Worm (Caenorhabditis elegans) whole organism, early embryonic: Measurements from ENCODE around the gene F26C11.1.
"Not testable (repeated sequence)": the region's sequence is repeated elsewhere in the genome, so short reads cannot be mapped to it uniquely, and the experiment has no call there.

Source experiments
- B0310.2 ChIP-seq: sonication (generic microtip); optimal IDR thresholded peaks from 2 replicates; lab custom pipeline; 2016; ENCODE audit warnings: mild to moderate bottlenecking, missing genetic modification characterization, missing compliant biosample characterization
- F13C5.2 ChIP-seq: sonication (generic microtip); optimal IDR thresholded peaks from 2 replicates; lab custom pipeline; 2017; ENCODE audit warnings: mild to moderate bottlenecking, missing genetic modification characterization, inconsistent platforms, missing compliant biosample characterization
- aly-1 ChIP-seq: sonication (generic microtip); optimal IDR thresholded peaks from 2 replicates; lab custom pipeline; 2016; ENCODE audit warnings: missing genetic modification characterization, missing compliant biosample characterization
- ama-1 ChIP-seq: fragments of 150-350 bp; optimal IDR thresholded peaks from 2 replicates; lab custom pipeline; 2014
- ceh-13 ChIP-seq: fragments of 200-800 bp; sonication (Bioruptor generic); optimal IDR thresholded peaks from 2 replicates; lab custom pipeline; 2018; ENCODE audit warnings: mild to moderate bottlenecking, missing genetic modification characterization, missing compliant biosample characterization
- ceh-36 ChIP-seq: sonication (generic microtip); optimal IDR thresholded peaks from 2 replicates; lab custom pipeline; 2016; ENCODE audit warnings: missing genetic modification characterization, inconsistent platforms, missing compliant biosample characterization
- ets-7 ChIP-seq: sonication (generic microtip); optimal IDR thresholded peaks from 2 replicates; lab custom pipeline; 2016; ENCODE audit warnings: missing genotype, missing genetic modification characterization, missing compliant biosample characterization
- flt-1 ChIP-seq: fragments of 200-800 bp; sonication (Bioruptor generic); IDR thresholded peaks from 2 replicates; pipeline ENCODE4 v1.3.6; 2022; ENCODE audit warnings: missing genetic modification characterization, missing compliant biosample characterization
- hmbx-1 ChIP-seq: sonication (generic microtip); optimal IDR thresholded peaks from 2 replicates; lab custom pipeline; 2016; ENCODE audit warnings: mild to moderate bottlenecking, missing genetic modification characterization, missing compliant biosample characterization
- hmg-4 ChIP-seq: fragments of 200-800 bp; sonication (Bioruptor generic); optimal IDR thresholded peaks from 2 replicates; lab custom pipeline; 2018; ENCODE audit warnings: mild to moderate bottlenecking, missing genetic modification characterization, missing compliant biosample characterization
- hnd-1 ChIP-seq: sonication (generic microtip); optimal IDR thresholded peaks from 2 replicates; lab custom pipeline; 2016; ENCODE audit warnings: missing genetic modification characterization, missing compliant biosample characterization
- pes-1 ChIP-seq: fragments of 200-800 bp; sonication (Bioruptor generic); IDR thresholded peaks from 2 replicates; pipeline ENCODE4 v1.3.6; 2022; ENCODE audit warnings: missing genetic modification reagents, missing genetic modification characterization, missing compliant biosample characterization
- scrt-1 ChIP-seq: fragments of 200-800 bp; sonication (Bioruptor generic); IDR thresholded peaks from 2 replicates; pipeline ENCODE4 v1.3.6; 2022; ENCODE audit warnings: missing genetic modification characterization, missing compliant biosample characterization
- sea-1 ChIP-seq: fragments of 200-800 bp; sonication (Bioruptor generic); conservative IDR thresholded peaks from 2 replicates; pipeline ENCODE4 v1.3.6; 2022; ENCODE audit warnings: missing genetic modification characterization, missing compliant biosample characterization
- tbx-11 ChIP-seq: fragments of 200-800 bp; sonication (Bioruptor generic); IDR thresholded peaks from 2 replicates; pipeline ENCODE4 v1.3.6; 2022; ENCODE audit warnings: missing genetic modification characterization, missing compliant biosample characterization
- tbx-37 ChIP-seq: fragments of 200-800 bp; sonication (Bioruptor generic); conservative IDR thresholded peaks from 2 replicates; pipeline ENCODE4 v1.3.6; 2022; ENCODE audit warnings: missing genetic modification reagents, missing genetic modification characterization, missing compliant biosample characterization
- tra-4 ChIP-seq: sonication (generic microtip); optimal IDR thresholded peaks from 2 replicates; lab custom pipeline; 2017; ENCODE audit warnings: missing genetic modification characterization, missing compliant biosample characterization

F26C11.1 gene

ce11 chrII:9862147-9862546, 32.4 kb upstream of the F26C11.1 start, which contains the start of gene C08H9.18:
Gene C08H9.18 (minus strand): TSS chrII:9862247.
- no peak for TF ChIP-seq F13C5.2 (tag; lab: Kevin White, UChicago)
- no peak for TF ChIP-seq hmbx-1 (tag; lab: Kevin White, UChicago)
- no peak for TF ChIP-seq flt-1 (GFP tag; lab: Robert Waterston, UW)
- no peak for TF ChIP-seq ama-1 (lab: Kevin White, UChicago)
- TF ChIP-seq pes-1 (GFP tag; lab: Robert Waterston, UW) = no peak

ce11 chrII:9866378-9866777, 28.2 kb upstream of the F26C11.1 start, which contains the start of gene chil-1:
Gene chil-1 (minus strand): TSS chrII:9866478.
- not testable (repeated sequence) for TF ChIP-seq ets-7 (tag; lab: Kevin White, UChicago); hnd-1; tbx-37

ce11 chrII:9868207-9868606, 26.3 kb upstream of the F26C11.1 start:
- TF ChIP-seq hnd-1 = no peak

DNA sequence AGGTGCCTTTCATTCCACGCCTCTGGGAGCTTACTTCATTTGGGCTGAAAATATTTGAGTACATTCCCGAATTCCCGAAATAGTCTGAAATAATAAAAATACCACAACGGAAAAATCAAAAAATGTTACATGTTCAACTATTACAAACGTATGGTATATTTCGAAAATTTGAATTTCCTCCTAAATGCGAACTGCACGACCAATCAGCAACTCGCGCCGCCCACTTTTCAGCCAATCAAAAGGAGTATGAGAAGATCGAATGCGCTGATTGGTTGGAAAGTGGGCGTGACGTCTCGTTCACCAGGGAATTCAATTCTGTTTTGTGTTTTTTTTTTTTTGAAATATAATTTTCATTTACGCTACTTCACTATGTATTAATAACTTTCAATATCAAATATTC, 25.8 kb upstream of the F26C11.1 start, which contains the start of gene old-1:
Gene old-1, minus strand, starts transcription at position 50 of the 400 bp plus-strand sequence.
- no peak for TF ChIP-seq F13C5.2 (tag; lab: Kevin White, UChicago)
- TF ChIP-seq tbx-37 = no peak
- no peak for TF ChIP-seq ama-1 (lab: Kevin White, UChicago)
- no peak for TF ChIP-seq hmg-4 (GFP tag; lab: Kevin White, UChicago)
- no peak for TF ChIP-seq pes-1 (GFP tag; lab: Robert Waterston, UW)
- TF ChIP-seq ceh-13 = no peak
- TF ChIP-seq scrt-1 = no peak
- TF ChIP-seq hnd-1 = no peak
- TF ChIP-seq ceh-36 (tag; lab: Kevin White, UChicago) = no peak
- no peak for TF ChIP-seq B0310.2
- TF ChIP-seq ets-7 (tag; lab: Kevin White, UChicago) = no peak
- TF ChIP-seq hmbx-1 (tag; lab: Kevin White, UChicago) = no peak

DNA sequence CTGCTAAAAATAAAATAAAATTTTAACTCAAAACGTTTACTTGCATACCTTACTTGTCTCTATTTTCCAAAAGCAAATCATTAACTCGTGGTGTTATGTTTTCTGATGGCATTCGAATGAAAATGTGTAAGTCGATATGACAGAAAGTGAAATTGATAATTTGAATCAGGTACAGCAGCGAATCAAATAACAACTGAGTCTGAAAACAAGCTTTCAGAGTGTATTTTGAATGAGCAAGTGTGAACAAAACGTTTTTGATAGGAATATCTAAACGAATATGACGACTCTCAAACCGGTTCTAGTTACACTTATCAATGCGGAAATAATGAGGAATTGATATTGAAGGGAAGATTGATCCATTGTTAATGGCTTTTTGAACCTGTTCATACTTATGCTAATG, 23.5 kb upstream of the F26C11.1 start, which contains the start of gene chil-7:
Gene chil-7, minus strand, starts transcription at position 112 of the 400 bp plus-strand sequence.
- no peak for TF ChIP-seq flt-1 (GFP tag; lab: Robert Waterston, UW)
- no peak for TF ChIP-seq tbx-11
- TF ChIP-seq scrt-1 = no peak
- no peak for TF ChIP-seq ets-7 (tag; lab: Kevin White, UChicago)
- no peak for TF ChIP-seq hmbx-1 (tag; lab: Kevin White, UChicago)
- no peak for TF ChIP-seq ceh-13
- TF ChIP-seq tbx-37 = no peak
- no peak for TF ChIP-seq hmg-4 (GFP tag; lab: Kevin White, UChicago)
- TF ChIP-seq B0310.2 = no peak
- no peak for TF ChIP-seq ama-1 (lab: Kevin White, UChicago)
- TF ChIP-seq tra-4 (tag; lab: Kevin White, UChicago) = no peak
- no peak for TF ChIP-seq hnd-1
- no peak for TF ChIP-seq aly-1 (tag; lab: Kevin White, UChicago)
- no peak for TF ChIP-seq ceh-36 (tag; lab: Kevin White, UChicago)
- no peak for TF ChIP-seq pes-1 (GFP tag; lab: Robert Waterston, UW)
- no peak for TF ChIP-seq sea-1 (GFP tag; lab: Robert Waterston, UW)

- no peak for TF ChIP-seq tra-4 (tag; lab: Kevin White, UChicago)
- no peak for TF ChIP-seq ets-7 (tag; lab: Kevin White, UChicago)
- TF ChIP-seq hnd-1 = no peak
- no peak for TF ChIP-seq hmg-4 (GFP tag; lab: Kevin White, UChicago)
- TF ChIP-seq tbx-37 = no peak
- no peak for TF ChIP-seq scrt-1
- TF ChIP-seq aly-1 (tag; lab: Kevin White, UChicago) = no peak
- TF ChIP-seq pes-1 (GFP tag; lab: Robert Waterston, UW) = no peak
- TF ChIP-seq ama-1 (lab: Kevin White, UChicago) = no peak
- TF ChIP-seq flt-1 (GFP tag; lab: Robert Waterston, UW) = no peak
- TF ChIP-seq tbx-11 = no peak
- TF ChIP-seq ceh-13 = no peak
- TF ChIP-seq B0310.2 = no peak
- no peak for TF ChIP-seq ceh-36 (tag; lab: Kevin White, UChicago)
- no peak for TF ChIP-seq F13C5.2 (tag; lab: Kevin White, UChicago)
Measured at ce11 chrII:9872961-9873360, 21.6 kb upstream of the F26C11.1 start, which contains the start of gene chil-8. Gene chil-8 (minus strand): TSS chrII:9873061.

DNA sequence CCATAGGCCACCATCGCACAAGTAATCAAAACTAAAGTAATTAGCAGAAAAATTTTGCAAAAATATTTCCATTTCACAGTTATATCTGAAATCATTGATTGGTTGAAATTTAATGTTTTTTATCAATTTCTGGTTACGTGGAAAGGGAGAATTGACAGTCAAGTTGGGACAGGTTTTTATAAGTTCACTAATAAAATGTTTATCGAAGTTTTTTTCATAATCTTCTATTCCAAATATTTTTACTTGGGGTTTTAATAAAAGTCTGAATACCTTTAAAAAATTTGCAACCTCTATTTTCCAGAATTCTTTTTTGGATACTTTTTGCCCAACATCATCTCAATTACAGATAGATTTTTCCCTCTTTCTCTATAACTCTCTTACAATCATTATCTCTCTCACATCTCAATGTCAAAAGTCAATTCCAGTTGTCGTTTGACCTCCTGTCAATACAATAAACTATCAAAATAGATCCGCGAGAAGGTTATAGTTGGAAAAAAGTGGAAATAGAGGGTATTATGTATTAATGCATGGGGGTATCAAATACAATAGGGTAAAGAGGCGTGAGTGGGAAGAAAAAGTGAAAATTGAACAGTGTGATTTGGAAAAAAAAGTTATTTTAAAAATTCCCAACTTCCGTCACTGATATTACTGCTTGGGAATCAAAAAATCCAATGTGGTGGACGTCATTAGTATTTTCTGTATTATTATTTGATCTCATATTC, 19.9 kb upstream of the F26C11.1 start, which contains the start of the genes chil-2 and ctsa-3.2:
Gene chil-2, minus strand, starts transcription at position 101 of the 722 bp plus-strand sequence.
Gene ctsa-3.2, plus strand, starts transcription at position 672 of the 722 bp plus-strand sequence.
- TF ChIP-seq ets-7 (tag; lab: Kevin White, UChicago) (no peak), tbx-11 (no peak), ceh-36 (tag; lab: Kevin White, UChicago) (no peak), hmbx-1 (tag; lab: Kevin White, UChicago) (no peak)

ce11 chrII:9879815-9880214, 14.7 kb upstream of the F26C11.1 start:
- TF ChIP-seq hmbx-1 (tag; lab: Kevin White, UChicago) (no peak), ceh-13 (no peak), pes-1 (GFP tag; lab: Robert Waterston, UW) (no peak), F13C5.2 (tag; lab: Kevin White, UChicago) (no peak), sea-1 (GFP tag; lab: Robert Waterston, UW) (no peak)
